Worm (Caenorhabditis elegans): ENCODE data around the gene dyrb-1.

dyrb-1 gene

DNA sequence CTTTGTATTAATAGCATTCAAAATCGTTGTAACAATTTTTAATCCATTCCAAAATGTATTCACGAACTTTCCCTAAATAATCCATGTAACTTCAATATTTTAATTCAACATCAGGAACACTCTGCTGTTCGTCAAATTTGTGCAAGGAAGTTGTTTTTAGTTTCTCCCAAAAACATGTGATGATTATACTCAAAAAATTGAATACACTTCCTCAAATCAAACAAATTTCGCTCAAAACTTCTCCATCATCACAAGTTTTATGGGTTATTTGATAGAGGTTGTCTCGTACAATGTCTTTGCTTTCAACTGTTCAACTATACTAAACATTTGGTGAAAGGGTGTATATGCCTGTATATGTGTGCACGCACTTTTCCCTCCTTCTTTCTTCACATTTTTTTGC lies 18.1 kb upstream of the dyrb-1 start:
- TF ChIP-seq aha-1 (tag; optimal IDR thresholded peaks at IDR 0.05) (no peak), pax-3 (tag; optimal IDR thresholded peaks at IDR 0.05) (no peak), vab-15 (tag; optimal IDR thresholded peaks at IDR 0.05) (no peak), fkh-8 (tag; optimal IDR thresholded peaks at IDR 0.05) (no peak)

DNA sequence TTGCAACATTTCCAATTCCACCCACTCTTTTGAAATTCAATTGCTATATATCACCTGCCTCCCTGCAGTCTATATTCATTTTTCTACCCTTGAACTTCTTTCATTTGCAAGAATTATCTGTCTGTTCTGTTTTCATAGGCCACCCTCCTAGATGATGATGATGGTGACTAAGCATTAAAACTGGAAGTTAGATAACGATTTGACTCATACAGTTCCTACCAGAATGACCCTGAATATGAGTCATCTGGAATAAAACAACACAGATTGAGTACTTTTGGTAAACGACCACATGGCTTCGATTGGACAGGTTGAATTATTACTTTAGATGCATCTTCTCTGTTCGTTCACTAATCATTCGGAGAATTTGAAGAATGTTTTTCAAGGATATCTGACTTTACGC lies 17.4 kb upstream of the dyrb-1 start:
- TF ChIP-seq swsn-7 (tag; optimal IDR thresholded peaks at IDR 0.05), result no peak
- TF ChIP-seq nhr-85 (tag), result peak; percentile 69

DNA sequence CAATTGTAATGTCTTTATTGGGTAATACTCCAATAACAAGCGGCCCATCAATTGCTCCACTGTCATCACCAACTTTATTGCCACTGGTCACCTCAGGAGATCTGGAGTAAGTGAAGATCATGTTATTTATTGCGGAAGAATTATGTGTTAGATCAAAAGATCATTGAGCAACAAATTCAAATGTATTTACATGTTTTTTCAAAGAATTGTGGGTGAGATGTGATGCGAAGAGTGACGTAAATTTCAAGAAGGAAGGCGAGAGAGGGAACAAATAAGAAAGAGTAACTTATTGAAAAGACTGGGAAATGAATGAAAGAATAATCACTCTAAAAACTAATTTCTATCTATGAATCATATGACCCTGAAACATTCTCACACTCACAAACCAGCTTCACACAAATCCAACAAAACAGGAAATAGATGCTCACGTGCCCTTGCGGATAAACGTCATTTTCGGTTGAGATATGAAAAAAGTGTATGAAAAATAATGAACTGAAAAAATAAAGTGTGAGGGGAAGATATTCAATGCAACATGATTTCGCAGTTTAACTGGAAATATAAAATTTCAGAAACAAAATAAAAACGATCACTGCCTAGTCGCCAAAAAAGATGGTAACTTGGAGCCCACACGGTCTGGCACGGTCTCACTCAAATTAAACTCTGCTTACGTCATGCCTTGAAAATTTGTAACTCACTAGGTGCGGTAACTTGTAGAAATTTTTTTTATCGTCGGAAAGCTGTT lies 14.0 kb upstream of the dyrb-1 start:
- TF ChIP-seq ets-5 (GFP tag; IDR thresholded peaks at IDR 0.05) (no peak), jun-1 (tag; optimal IDR thresholded peaks at IDR 0.05) (no peak), unc-130 (tag; optimal IDR thresholded peaks at IDR 0.05) (no peak), ceh-63 (GFP tag; optimal IDR thresholded peaks at IDR 0.05) (no peak), nhr-47 (tag; optimal IDR thresholded peaks at IDR 0.05) (peak; percentile 53), aha-1 (tag; optimal IDR thresholded peaks at IDR 0.05) (no peak), nhr-77 (tag; optimal IDR thresholded peaks at IDR 0.05) (no peak), swsn-7 (tag; optimal IDR thresholded peaks at IDR 0.05) (no peak), hpl-2 (GFP tag; optimal IDR thresholded peaks at IDR 0.05) (no peak), mab-9 (GFP tag; IDR thresholded peaks at IDR 0.05) (no peak), unc-86 (tag; optimal IDR thresholded peaks at IDR 0.05) (peak; percentile 57), lin-15B (tag; optimal IDR thresholded peaks at IDR 0.05) (no peak), efl-3 (GFP tag; optimal IDR thresholded peaks at IDR 0.05) (no peak), snu-23 (GFP tag; optimal IDR thresholded peaks at IDR 0.05) (no peak), unc-30 (tag; optimal IDR thresholded peaks at IDR 0.05) (no peak), fkh-10 (GFP tag; optimal IDR thresholded peaks at IDR 0.05) (peak; percentile 8), lir-3 (tag; optimal IDR thresholded peaks at IDR 0.05; ENCODE audit: poor library complexity) (no peak), nhr-28 (tag; optimal IDR thresholded peaks at IDR 0.05) (no peak), dsc-1 (tag; optimal IDR thresholded peaks at IDR 0.05) (peak; percentile 42), C16A3.4 (tag; optimal IDR thresholded peaks at IDR 0.05) (no peak), efl-1 (optimal IDR thresholded peaks at IDR 0.05) (no peak), efl-1 (GFP tag; optimal IDR thresholded peaks at IDR 0.05 in 1 of 2) (peak in 1 of 2 experiments; percentile 55), nhr-19 (GFP tag; conservative IDR thresholded peaks at IDR 0.05) (no peak), nhr-76 (tag; optimal IDR thresholded peaks at IDR 0.05) (no peak), sptf-1 (tag; optimal IDR thresholded peaks at IDR 0.05) (no peak), lin-14 (GFP tag; optimal IDR thresholded peaks at IDR 0.05) (peak; percentile 55), nhr-12 (tag; optimal IDR thresholded peaks at IDR 0.05) (no peak), nhr-71 (tag; optimal IDR thresholded peaks at IDR 0.05) (peak; percentile 47), ama-1 (optimal IDR thresholded peaks at IDR 0.05) (no peak), fkh-8 (tag; optimal IDR thresholded peaks at IDR 0.05) (peak; percentile 75), tlp-1 (tag; optimal IDR thresholded peaks at IDR 0.05) (no peak)

DNA sequence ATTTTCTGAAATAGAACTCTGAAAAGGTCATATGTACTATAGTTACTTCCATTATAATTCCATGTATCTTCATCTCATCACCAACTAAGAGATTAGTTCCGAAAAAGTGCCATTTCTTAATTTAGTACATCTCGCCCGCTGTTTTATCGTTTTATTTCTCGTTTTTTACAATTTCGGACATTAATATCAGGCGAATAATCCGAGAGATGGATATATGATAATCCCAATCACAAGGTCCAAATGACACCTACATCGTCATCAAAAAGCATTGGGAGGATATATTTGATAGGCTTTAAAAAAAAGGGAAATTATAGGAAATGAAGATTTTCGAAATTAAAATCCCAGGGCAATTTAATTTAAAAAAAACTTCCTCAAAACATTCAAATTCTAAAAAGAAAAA lies 13.4 kb upstream of the dyrb-1 start:
- peak; percentile 28 for TF ChIP-seq sox-4 (tag; optimal IDR thresholded peaks at IDR 0.05)
- TF ChIP-seq sptf-1 (tag; optimal IDR thresholded peaks at IDR 0.05), result no peak
- TF ChIP-seq xbp-1 (tag; optimal IDR thresholded peaks at IDR 0.05), result no peak
- no peak for TF ChIP-seq unc-130 (tag; optimal IDR thresholded peaks at IDR 0.05)
- peak; percentile 40 for TF ChIP-seq pax-3 (tag; optimal IDR thresholded peaks at IDR 0.05)
- TF ChIP-seq dsc-1 (tag; optimal IDR thresholded peaks at IDR 0.05), result peak; percentile 93
- TF ChIP-seq nhr-47 (tag; optimal IDR thresholded peaks at IDR 0.05), result peak; percentile 8
- TF ChIP-seq efl-1 (optimal IDR thresholded peaks at IDR 0.05), result no peak
- peak in 1 of 2 experiments; percentile 51 for TF ChIP-seq efl-1 (GFP tag; optimal IDR thresholded peaks at IDR 0.05 in 1 of 2)
- TF ChIP-seq egl-13 (tag; optimal IDR thresholded peaks at IDR 0.05), result peak; percentile 5
- TF ChIP-seq fkh-8 (tag; optimal IDR thresholded peaks at IDR 0.05), result peak; percentile 56
